Worm (Caenorhabditis elegans) whole organism, young adult: Measurements from ENCODE around the gene sqd-1.

Source experiments
- B0035.1 ChIP-seq: sonication (generic microtip); optimal IDR thresholded peaks from 2 replicates; lab custom pipeline; 2016; ENCODE audit warnings: missing genetic modification characterization, mild to moderate bottlenecking, missing compliant biosample characterization, missing genotype, missing genetic modification reagents
- B0261.1 ChIP-seq: sonication (generic microtip); optimal IDR thresholded peaks from 2 replicates; lab custom pipeline; 2016; ENCODE audit warnings: mild to moderate bottlenecking, missing genetic modification characterization, moderate library complexity, missing compliant biosample characterization
- F22D6.2 ChIP-seq: sonication (generic microtip); optimal IDR thresholded peaks from 2 replicates; lab custom pipeline; 2016; ENCODE audit warnings: mild to moderate bottlenecking, missing genetic modification characterization, missing compliant biosample characterization
- F33H1.4 ChIP-seq: fragments of 200-800 bp; sonication (Bioruptor generic); IDR thresholded peaks from 2 replicates; pipeline ENCODE4 v1.3.6; 2022; ENCODE audit warnings: missing genetic modification reagents, missing genetic modification characterization, missing compliant biosample characterization
- F49E8.2 ChIP-seq: sonication (generic microtip); optimal IDR thresholded peaks from 3 replicates; lab custom pipeline; 2017; ENCODE audit warnings: missing genetic modification characterization, mild to moderate bottlenecking, missing compliant biosample characterization, antibody characterized with exemption, moderate library complexity; ENCODE audit not compliant: insufficient read depth
- F55B11.4 ChIP-seq: sonication (generic microtip); optimal IDR thresholded peaks from 2 replicates; lab custom pipeline; 2016; ENCODE audit warnings: missing compliant biosample characterization, missing genetic modification characterization, borderline replicate concordance; ENCODE audit not compliant: insufficient read depth
- F57A8.1 ChIP-seq: fragments of 200-800 bp; sonication (Bioruptor generic); optimal IDR thresholded peaks from 2 replicates; lab custom pipeline; 2018; ENCODE audit warnings: mild to moderate bottlenecking, missing genetic modification characterization, moderate library complexity, missing compliant biosample characterization
- F57C9.4 ChIP-seq: sonication (generic microtip); optimal IDR thresholded peaks from 2 replicates; lab custom pipeline; 2017; ENCODE audit warnings: mild to moderate bottlenecking, missing genetic modification characterization, missing compliant biosample characterization
- K11D2.4 ChIP-seq: fragments of 200-800 bp; sonication (Bioruptor generic); IDR thresholded peaks from 2 replicates; pipeline ENCODE4 v1.3.6; 2022; ENCODE audit warnings: missing genetic modification reagents, missing genetic modification characterization, missing compliant biosample characterization
- K12H6.12 ChIP-seq: fragments of 200-800 bp; sonication (Bioruptor generic); optimal IDR thresholded peaks from 2 replicates; lab custom pipeline; 2018; ENCODE audit warnings: mild to moderate bottlenecking, missing genetic modification characterization, missing compliant biosample characterization
- T07F8.4 ChIP-seq: sonication (generic microtip); optimal IDR thresholded peaks from 2 replicates; lab custom pipeline; 2016; ENCODE audit warnings: mild to moderate bottlenecking, missing genetic modification characterization, moderate library complexity, missing compliant biosample characterization
- Y53G8AR.9 ChIP-seq: fragments of 200-800 bp; sonication (Bioruptor generic); conservative IDR thresholded peaks from 2 replicates; pipeline ENCODE4 v1.3.6; 2022; ENCODE audit warnings: missing genetic modification reagents, missing genetic modification characterization, missing compliant biosample characterization
- Y67H2A.10 ChIP-seq: fragments of 200-800 bp; sonication (Bioruptor generic); conservative IDR thresholded peaks from 2 replicates; pipeline ENCODE4 v1.3.6; 2022; ENCODE audit warnings: missing genetic modification reagents, missing genetic modification characterization, missing compliant biosample characterization
- Y79H2A.3 ChIP-seq: fragments of 200-800 bp; sonication (Bioruptor generic); conservative IDR thresholded peaks from 2 replicates; pipeline ENCODE4 v1.3.6; 2022; ENCODE audit warnings: missing genetic modification reagents, missing genetic modification characterization, missing compliant biosample characterization
- ZK185.1 ChIP-seq: sonication (generic microtip); optimal IDR thresholded peaks from 2 replicates; lab custom pipeline; 2016; ENCODE audit warnings: mild to moderate bottlenecking, missing genetic modification characterization, missing compliant biosample characterization; ENCODE audit not compliant: poor library complexity, severe bottlenecking
- akir-1 ChIP-seq: fragments of 200-800 bp; sonication (Bioruptor generic); optimal IDR thresholded peaks from 2 replicates; lab custom pipeline; 2018; ENCODE audit warnings: mild to moderate bottlenecking, missing genetic modification characterization, moderate library complexity, missing compliant biosample characterization
- ama-1 ChIP-seq, 3 experiments: fragments of 150-350 bp in 1 of 3; sonication (generic microtip) in 2 of 3; optimal IDR thresholded peaks; 2 replicates each; lab custom pipeline; 2014 to 2018; ENCODE audit warnings: missing biosample characterization in 2 of 3, missing genetic modification characterization in 2 of 3, missing genetic modification reagents in 2 of 3
- attf-6 ChIP-seq: fragments of 200-800 bp; sonication (Bioruptor generic); IDR thresholded peaks from 2 replicates; pipeline ENCODE4 v1.3.6; 2022; ENCODE audit warnings: missing genetic modification reagents, missing genetic modification characterization, missing compliant biosample characterization
- bed-1 ChIP-seq: fragments of 200-800 bp; sonication (Bioruptor generic); IDR thresholded peaks from 2 replicates; pipeline ENCODE4 v1.3.6; 2022; ENCODE audit warnings: missing genetic modification reagents, missing genetic modification characterization, missing compliant biosample characterization
- cebp-1 ChIP-seq, 2 experiments: fragments of 200-800 bp in 1 of 2; sonication (Bioruptor generic) in 1 of 2; sonication (generic microtip) in 1 of 2; IDR thresholded peaks in 1 of 2; optimal IDR thresholded peaks in 1 of 2; 2 replicates each; pipeline versions ENCODE4 v1.3.6 to Lab custom; 2017 to 2022; ENCODE audit warnings: missing compliant biosample characterization in 2 of 2, missing genetic modification characterization in 2 of 2, mild to moderate bottlenecking in 1 of 2, missing genetic modification reagents in 1 of 2, moderate library complexity in 1 of 2
- ceh-100 ChIP-seq: fragments of 200-800 bp; sonication (Bioruptor generic); IDR thresholded peaks from 2 replicates; pipeline ENCODE4 v1.3.6; 2022; ENCODE audit warnings: missing genetic modification reagents, missing genetic modification characterization, missing compliant biosample characterization
- ceh-58 ChIP-seq: fragments of 200-800 bp; sonication (Bioruptor generic); IDR thresholded peaks from 2 replicates; pipeline ENCODE4 v1.3.6; 2022; ENCODE audit warnings: missing genetic modification characterization, missing compliant biosample characterization
- ceh-91 ChIP-seq: fragments of 200-800 bp; sonication (Bioruptor generic); IDR thresholded peaks from 2 replicates; pipeline ENCODE4 v1.3.6; 2022; ENCODE audit warnings: missing genetic modification reagents, missing genetic modification characterization, missing compliant biosample characterization
- die-1 ChIP-seq: sonication (generic microtip); optimal IDR thresholded peaks from 2 replicates; lab custom pipeline; 2016; ENCODE audit warnings: missing genotype, mild to moderate bottlenecking, missing genetic modification characterization, missing compliant biosample characterization
- dpff-1 ChIP-seq: sonication (generic microtip); optimal IDR thresholded peaks from 2 replicates; lab custom pipeline; 2017; ENCODE audit warnings: mild to moderate bottlenecking, missing genetic modification characterization, missing compliant biosample characterization
- dpl-1 ChIP-seq: fragments of 150-350 bp; optimal IDR thresholded peaks from 2 replicates; lab custom pipeline; 2014; ENCODE audit warnings: missing biosample characterization, missing genetic modification reagents, missing genetic modification characterization
- ekl-4 ChIP-seq: fragments of 200-800 bp; sonication (Bioruptor generic); IDR thresholded peaks from 2 replicates; pipeline ENCODE4 v1.3.6; 2022; ENCODE audit warnings: missing genetic modification reagents, missing genetic modification characterization, missing compliant biosample characterization
- hmg-1.2 ChIP-seq: fragments of 200-800 bp; sonication (Bioruptor generic); IDR thresholded peaks from 2 replicates; pipeline ENCODE4 v1.3.6; 2022; ENCODE audit warnings: missing genetic modification reagents, missing genetic modification characterization, missing compliant biosample characterization
- hrde-1 ChIP-seq: sonication (generic microtip); optimal IDR thresholded peaks from 2 replicates; lab custom pipeline; 2016; ENCODE audit warnings: missing genetic modification characterization, mild to moderate bottlenecking, missing compliant biosample characterization, moderate library complexity, missing genotype, missing genetic modification reagents, borderline replicate concordance
- let-526 ChIP-seq: fragments of 200-800 bp; sonication (Bioruptor generic); IDR thresholded peaks from 2 replicates; pipeline ENCODE4 v1.3.6; 2022; ENCODE audit warnings: missing genetic modification reagents, missing genetic modification characterization, missing compliant biosample characterization
- lir-1 ChIP-seq: fragments of 200-800 bp; sonication (Bioruptor generic); conservative IDR thresholded peaks from 2 replicates; pipeline ENCODE4 v1.3.6; 2022; ENCODE audit warnings: missing genetic modification reagents, missing genetic modification characterization, missing compliant biosample characterization
- lsl-1 ChIP-seq: fragments of 200-800 bp; sonication (Bioruptor generic); optimal IDR thresholded peaks from 2 replicates; lab custom pipeline; 2018; ENCODE audit warnings: mild to moderate bottlenecking, missing genetic modification characterization, moderate library complexity, missing compliant biosample characterization
- madf-8 ChIP-seq: fragments of 200-800 bp; sonication (Bioruptor generic); conservative IDR thresholded peaks from 2 replicates; pipeline ENCODE4 v1.3.6; 2022; ENCODE audit warnings: missing genetic modification reagents, missing genetic modification characterization, missing compliant biosample characterization
- mel-28 ChIP-seq: sonication (generic microtip); optimal IDR thresholded peaks from 2 replicates; lab custom pipeline; 2016; ENCODE audit warnings: borderline replicate concordance, mild to moderate bottlenecking, missing genetic modification characterization, missing compliant biosample characterization
- nfya-1 ChIP-seq: sonication (generic microtip); optimal IDR thresholded peaks from 2 replicates; lab custom pipeline; 2017; ENCODE audit warnings: antibody characterized with exemption, missing compliant biosample characterization, missing genetic modification characterization, borderline replicate concordance; ENCODE audit not compliant: insufficient read depth
- nfyb-1 ChIP-seq: fragments of 200-800 bp; sonication (Bioruptor generic); IDR thresholded peaks from 2 replicates; pipeline ENCODE4 v1.3.6; 2022; ENCODE audit warnings: missing genetic modification reagents, missing genetic modification characterization, missing compliant biosample characterization
- nhr-120 ChIP-seq: fragments of 200-800 bp; sonication (Bioruptor generic); IDR thresholded peaks from 2 replicates; pipeline ENCODE4 v1.3.6; 2022; ENCODE audit warnings: missing genetic modification characterization, missing compliant biosample characterization
- nhr-179 ChIP-seq: sonication (generic microtip); optimal IDR thresholded peaks from 2 replicates; lab custom pipeline; 2016; ENCODE audit warnings: mild to moderate bottlenecking, missing genetic modification characterization, missing compliant biosample characterization
- nhr-27 ChIP-seq: fragments of 200-800 bp; sonication (Bioruptor generic); optimal IDR thresholded peaks from 2 replicates; lab custom pipeline; 2018; ENCODE audit warnings: mild to moderate bottlenecking, missing genetic modification characterization, moderate library complexity, missing compliant biosample characterization
- rcor-1 ChIP-seq: fragments of 200-800 bp; sonication (Bioruptor generic); IDR thresholded peaks from 2 replicates; pipeline ENCODE4 v1.3.6; 2022; ENCODE audit warnings: missing genetic modification reagents, missing genetic modification characterization, missing compliant biosample characterization
- snpc-1.1 ChIP-seq: sonication (generic microtip); optimal IDR thresholded peaks from 2 replicates; lab custom pipeline; 2017; ENCODE audit warnings: missing genetic modification characterization, mild to moderate bottlenecking, missing compliant biosample characterization, antibody characterized with exemption, moderate library complexity, missing genotype, missing genetic modification reagents; ENCODE audit not compliant: insufficient read depth
- sptf-2 ChIP-seq: fragments of 200-800 bp; sonication (Bioruptor generic); optimal IDR thresholded peaks from 2 replicates; lab custom pipeline; 2018; ENCODE audit warnings: mild to moderate bottlenecking, missing genetic modification characterization, missing compliant biosample characterization
- tbp1 ChIP-seq: fragments of 200-800 bp; sonication (Bioruptor generic); optimal IDR thresholded peaks from 2 replicates; lab custom pipeline; 2018; ENCODE audit warnings: mild to moderate bottlenecking, missing genetic modification characterization, missing compliant biosample characterization
- tbx-9 ChIP-seq: sonication (generic microtip); optimal IDR thresholded peaks from 2 replicates; lab custom pipeline; 2016; ENCODE audit warnings: borderline replicate concordance, missing genetic modification characterization, inconsistent platforms, missing compliant biosample characterization
- zim-3 ChIP-seq: sonication (generic microtip); optimal IDR thresholded peaks from 2 replicates; lab custom pipeline; 2017; ENCODE audit warnings: mild to moderate bottlenecking, missing genetic modification characterization, moderate library complexity, missing compliant biosample characterization
- ztf-25 ChIP-seq: fragments of 200-800 bp; sonication (Bioruptor generic); IDR thresholded peaks from 2 replicates; pipeline ENCODE4 v1.3.6; 2022; ENCODE audit warnings: missing genetic modification reagents, missing genetic modification characterization, missing compliant biosample characterization

Gene sqd-1

DNA sequence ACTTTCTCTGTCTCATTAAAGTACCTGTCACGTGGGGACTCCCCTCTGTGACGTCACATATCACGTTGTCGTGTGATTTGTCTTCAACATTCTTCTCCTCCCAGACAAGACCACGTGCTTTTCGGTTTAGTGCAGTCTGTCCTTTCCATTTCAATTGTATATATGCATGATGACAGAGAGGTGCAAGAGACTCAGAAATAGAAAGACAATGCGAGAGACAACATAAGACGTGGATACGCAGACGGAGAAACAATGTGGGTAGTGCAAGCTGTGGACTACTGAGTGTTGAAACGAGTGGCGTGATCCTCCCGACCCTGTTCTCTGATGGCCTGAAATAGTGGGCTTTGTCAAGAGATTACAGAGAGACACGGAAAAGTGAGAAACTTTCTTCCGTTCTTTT lies 12.8 kb downstream of the sqd-1 start (continued):
- TF ChIP-seq Y79H2A.3 (GFP tag; lab: Robert Waterston, UW) (no peak), B0035.1 (tag; lab: Kevin White, UChicago) (peak; percentile 45), T07F8.4 (peak; percentile 21), hmg-1.2 (peak; percentile 95), let-526 (GFP tag; lab: Robert Waterston, UW) (peak; percentile 83), nhr-27 (tag; lab: Kevin White, UChicago) (no peak), F49E8.2 (tag; lab: Kevin White, UChicago) (no peak), dpl-1 (GFP tag; lab: Kevin White, UChicago) (peak; percentile 16), Y67H2A.10 (GFP tag; lab: Robert Waterston, UW) (no peak), sptf-2 (GFP tag; lab: Kevin White, UChicago) (peak; percentile 5), nhr-120 (GFP tag; lab: Robert Waterston, UW) (no peak), F33H1.4 (GFP tag; lab: Robert Waterston, UW) (peak; percentile 56), tbx-9 (tag; lab: Kevin White, UChicago) (no peak), die-1 (tag; lab: Kevin White, UChicago) (peak; percentile 34), ztf-25 (GFP tag; lab: Robert Waterston, UW) (no peak), lir-1 (GFP tag; lab: Robert Waterston, UW) (peak; percentile 86), F57C9.4 (no peak), akir-1 (GFP tag; lab: Kevin White, UChicago) (peak; percentile 92), ceh-91 (no peak), nfyb-1 (GFP tag; lab: Robert Waterston, UW) (peak; percentile 91), ceh-100 (peak; percentile 45), dpff-1 (tag; lab: Kevin White, UChicago) (peak; percentile 52), mel-28 (tag; lab: Kevin White, UChicago) (peak; percentile 63), ceh-58 (GFP tag; lab: Robert Waterston, UW) (no peak), nhr-179 (tag; lab: Kevin White, UChicago) (no peak), cebp-1 (GFP tag; IDR thresholded peaks at IDR 0.05; lab: Robert Waterston, UW) (peak; percentile 61; the same call in 1 of the 2 replicates), cebp-1 (tag; optimal IDR thresholded peaks at IDR 0.05; lab: Kevin White, UChicago) (peak; percentile 96), bed-1 (GFP tag; lab: Robert Waterston, UW) (no peak), madf-8 (GFP tag; lab: Robert Waterston, UW) (no peak), F55B11.4 (tag; lab: Kevin White, UChicago) (no peak), F22D6.2 (tag; lab: Kevin White, UChicago) (peak; percentile 87), ZK185.1 (peak; percentile 72), zim-3 (tag; lab: Kevin White, UChicago) (peak; percentile 21), F57A8.1 (GFP tag; lab: Kevin White, UChicago) (no peak), tbp1 (GFP tag; lab: Kevin White, UChicago) (peak; percentile 69), snpc-1.1 (tag; lab: Kevin White, UChicago) (no peak), Y53G8AR.9 (GFP tag; lab: Robert Waterston, UW) (peak; percentile 85), attf-6 (peak; percentile 41; the same call in 1 of the 2 replicates), lsl-1 (GFP tag; lab: Kevin White, UChicago) (no peak), K12H6.12 (tag; lab: Kevin White, UChicago) (peak; percentile 90), B0261.1 (tag; lab: Kevin White, UChicago) (peak; percentile 2), K11D2.4 (peak; percentile 92), ama-1 (optimal IDR thresholded peaks at IDR 0.05; lab: Kevin White, UChicago) (no peak), ama-1 (GFP tag; optimal IDR thresholded peaks at IDR 0.05; lab: Kevin White, UChicago) (peak in 1 of 2 experiments; percentile 55), nfya-1 (tag; lab: Kevin White, UChicago) (no peak), rcor-1 (peak; percentile 55; the same call in 1 of the 2 replicates), hrde-1 (tag; lab: Kevin White, UChicago) (no peak), ekl-4 (peak; percentile 89)
